Fruit fly (Drosophila melanogaster) whole organism, prepupa: Measurements from ENCODE around the gene Cpr97Ea.

Experiments
- CG6854 ChIP-seq: fragments of 200-800 bp; sonication (Bioruptor generic); optimal IDR thresholded peaks from 2 replicates; lab custom pipeline; 2017; ENCODE audit warnings: missing biosample characterization, mild to moderate bottlenecking, missing genetic modification characterization
- Hr4 ChIP-seq: fragments of 200-800 bp; sonication (Bioruptor generic); optimal IDR thresholded peaks from 3 replicates; lab custom pipeline; 2016; ENCODE audit warnings: missing biosample characterization, missing genetic modification characterization

DNA sequence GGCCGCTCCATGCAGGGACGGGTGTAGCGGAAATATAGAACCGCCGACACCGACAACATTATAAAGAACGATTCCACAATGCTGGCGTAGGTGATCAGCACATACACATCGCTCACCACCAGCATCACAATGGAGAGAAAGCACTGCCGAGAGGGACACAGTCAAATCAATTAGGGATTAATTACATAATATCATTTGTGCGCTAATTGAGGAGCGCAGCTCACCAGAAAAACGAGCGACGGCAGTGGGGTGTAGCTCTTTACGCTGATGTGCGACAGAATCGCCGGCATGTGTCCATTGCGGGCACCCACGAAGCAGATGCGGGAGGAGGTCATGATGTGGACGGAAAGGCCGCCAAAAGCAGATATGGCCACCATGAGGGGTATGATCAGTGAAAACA is 21.9 kb upstream of the Cpr97Ea start:
- no peak for TF ChIP-seq CG6854 (GFP tag; lab: Kevin White, UChicago)
- no peak for TF ChIP-seq Hr4 (GFP tag; lab: Kevin White, UChicago)
